Worm (Caenorhabditis elegans) whole organism, L3 larva: ENCODE measurements around the gene fbxa-9.

Experiments used
- ZK546.5 ChIP-seq: sonication (generic microtip); optimal IDR thresholded peaks from 2 replicates; lab custom pipeline; 2017; ENCODE audit warnings: missing biosample characterization, missing genetic modification characterization
- aly-2 ChIP-seq: fragments of 150-350 bp; optimal IDR thresholded peaks from 2 replicates; lab custom pipeline; 2014; ENCODE audit warnings: missing biosample characterization, missing genetic modification characterization
- ceh-28 ChIP-seq: fragments of 150-350 bp; optimal IDR thresholded peaks from 2 replicates; lab custom pipeline; 2014; ENCODE audit warnings: missing biosample characterization, missing genetic modification reagents, missing genetic modification characterization
- ceh-82 ChIP-seq: fragments of 150-350 bp; optimal IDR thresholded peaks from 2 replicates; lab custom pipeline; 2014; ENCODE audit warnings: missing biosample characterization, missing genetic modification characterization
- ceh-9 ChIP-seq: sonication (generic microtip); optimal IDR thresholded peaks from 2 replicates; lab custom pipeline; 2018; ENCODE audit warnings: missing biosample characterization, missing genetic modification characterization
- egl-27 ChIP-seq: sonication (generic microtip); optimal IDR thresholded peaks from 4 replicates; lab custom pipeline; 2017; ENCODE audit warnings: missing biosample characterization, missing genetic modification reagents, missing genetic modification characterization
- elt-1 ChIP-seq: fragments of 150-350 bp; optimal IDR thresholded peaks from 2 replicates; lab custom pipeline; 2014; ENCODE audit warnings: missing biosample characterization, missing genetic modification characterization
- elt-2 ChIP-seq: sonication (generic microtip); optimal IDR thresholded peaks from 2 replicates; lab custom pipeline; 2016; ENCODE audit warnings: missing genetic modification reagents, mild to moderate bottlenecking, missing genetic modification characterization, missing compliant biosample characterization
- elt-3 ChIP-seq, 3 experiments: fragments of 150-350 bp in 1 of 3; sonication (generic microtip) in 2 of 3; optimal IDR thresholded peaks; 2 replicates in 2 of 3; 4 replicates in 1 of 3; lab custom pipeline; 2014 to 2017; ENCODE audit warnings: missing biosample characterization in 3 of 3, missing genetic modification characterization in 3 of 3
- eor-1 ChIP-seq, 2 experiments: fragments of 150-350 bp; optimal IDR thresholded peaks; 2 replicates each; lab custom pipeline; 2014 to 2018; ENCODE audit warnings: missing biosample characterization in 2 of 2, missing genetic modification characterization in 2 of 2
- fkh-2 ChIP-seq: fragments of 150-350 bp; optimal IDR thresholded peaks from 2 replicates; lab custom pipeline; 2014; ENCODE audit warnings: missing biosample characterization, missing genetic modification reagents, missing genetic modification characterization
- hmg-11 ChIP-seq: sonication (generic microtip); optimal IDR thresholded peaks from 2 replicates; lab custom pipeline; 2016; ENCODE audit warnings: missing genetic modification characterization, missing compliant biosample characterization
- jun-1 ChIP-seq: fragments of 150-350 bp; optimal IDR thresholded peaks from 2 replicates; lab custom pipeline; 2014; ENCODE audit warnings: missing biosample characterization, missing genetic modification reagents, missing genetic modification characterization
- lin-15B ChIP-seq: fragments of 150-350 bp; optimal IDR thresholded peaks from 2 replicates; lab custom pipeline; 2014; ENCODE audit warnings: missing biosample characterization, missing genetic modification characterization
- lin-39 ChIP-seq: fragments of 150-350 bp; optimal IDR thresholded peaks from 2 replicates; lab custom pipeline; 2018; ENCODE audit warnings: missing biosample characterization, missing genetic modification reagents, missing genetic modification characterization
- lsy-12 ChIP-seq: sonication (generic microtip); optimal IDR thresholded peaks from 2 replicates; lab custom pipeline; 2016; ENCODE audit warnings: mild to moderate bottlenecking, missing genetic modification characterization, missing compliant biosample characterization
- mml-1 ChIP-seq: fragments of 150-350 bp; sonication (generic microtip); optimal IDR thresholded peaks from 3 replicates; lab custom pipeline; 2014; ENCODE audit warnings: missing biosample characterization, missing genetic modification characterization
- nfya-1 ChIP-seq: sonication (generic microtip); optimal IDR thresholded peaks from 2 replicates; lab custom pipeline; 2017; ENCODE audit warnings: missing genetic modification characterization, mild to moderate bottlenecking, missing compliant biosample characterization, antibody characterized with exemption, moderate library complexity; ENCODE audit not compliant: insufficient read depth
- nhr-11 ChIP-seq: fragments of 150-350 bp; optimal IDR thresholded peaks from 2 replicates; lab custom pipeline; 2014; ENCODE audit warnings: missing biosample characterization, missing genetic modification characterization
- nhr-23 ChIP-seq: fragments of 150-350 bp; optimal IDR thresholded peaks from 2 replicates; lab custom pipeline; 2014; ENCODE audit warnings: missing biosample characterization, missing genetic modification reagents, missing genetic modification characterization
- nhr-237 ChIP-seq: fragments of 150-350 bp; optimal IDR thresholded peaks from 2 replicates; lab custom pipeline; 2014; ENCODE audit warnings: missing biosample characterization, missing genetic modification characterization
- nhr-28 ChIP-seq: fragments of 150-350 bp; optimal IDR thresholded peaks from 2 replicates; lab custom pipeline; 2014; ENCODE audit warnings: missing biosample characterization, missing genetic modification characterization
- nhr-77 ChIP-seq: fragments of 150-350 bp; optimal IDR thresholded peaks from 2 replicates; lab custom pipeline; 2014; ENCODE audit warnings: missing biosample characterization, missing genetic modification characterization
- pqm-1 ChIP-seq: fragments of 150-350 bp; optimal IDR thresholded peaks from 2 replicates; lab custom pipeline; 2017; ENCODE audit warnings: missing biosample characterization, missing genetic modification characterization, inconsistent platforms
- skn-1 ChIP-seq: fragments of 150-350 bp; optimal IDR thresholded peaks from 2 replicates; lab custom pipeline; 2014; ENCODE audit warnings: missing biosample characterization, missing genetic modification characterization
- snpc-4 ChIP-seq: fragments of 150-350 bp; optimal IDR thresholded peaks from 2 replicates; lab custom pipeline; 2014; ENCODE audit warnings: missing biosample characterization, missing genetic modification characterization
- tbx-2 ChIP-seq: sonication (generic microtip); optimal IDR thresholded peaks from 2 replicates; lab custom pipeline; 2016; ENCODE audit warnings: mild to moderate bottlenecking, missing genetic modification characterization, missing compliant biosample characterization
- zag-1 ChIP-seq: fragments of 150-350 bp; optimal IDR thresholded peaks from 2 replicates; lab custom pipeline; 2014; ENCODE audit warnings: missing biosample characterization, missing genetic modification characterization
- ztf-11 ChIP-seq: fragments of 150-350 bp; optimal IDR thresholded peaks from 2 replicates; lab custom pipeline; 2014; ENCODE audit warnings: missing biosample characterization, missing genetic modification characterization

The fbxa-9 gene

ce11 chrIII:2314678-2315077 lies 48.2 kb downstream of the fbxa-9 start:
- TF ChIP-seq ceh-82 (tag; lab: Kevin White, UChicago): no peak
- TF ChIP-seq hmg-11 (tag; lab: Kevin White, UChicago): no peak
- no peak for TF ChIP-seq mml-1 (tag; lab: Kevin White, UChicago)
- TF ChIP-seq nhr-237: no peak
- no peak for TF ChIP-seq eor-1 (tag; optimal IDR thresholded peaks at IDR 0.05; lab: Kevin White, UChicago)
- no peak for TF ChIP-seq skn-1 (tag; lab: Kevin White, UChicago)
- TF ChIP-seq nfya-1 (tag; lab: Kevin White, UChicago): no peak
- no peak for TF ChIP-seq snpc-4 (tag; lab: Kevin White, UChicago)
- TF ChIP-seq fkh-2 (tag; lab: Kevin White, UChicago): no peak
- no peak for TF ChIP-seq ZK546.5 (tag; lab: Kevin White, UChicago)
- no peak for TF ChIP-seq lin-39
- TF ChIP-seq elt-2 (tag; lab: Kevin White, UChicago): no peak
- no peak for TF ChIP-seq nhr-77 (tag; lab: Kevin White, UChicago)
- no peak for TF ChIP-seq nhr-11 (tag; lab: Kevin White, UChicago)
- no peak for TF ChIP-seq ceh-28 (tag; lab: Kevin White, UChicago)
- no peak for TF ChIP-seq aly-2 (tag; lab: Kevin White, UChicago)
- TF ChIP-seq lin-15B (tag; lab: Kevin White, UChicago): no peak

ce11 chrIII:2316439-2316838 lies 50.0 kb downstream of the fbxa-9 start:
- TF ChIP-seq lsy-12 (tag; lab: Kevin White, UChicago) (no peak), nhr-23 (tag; lab: Kevin White, UChicago) (no peak), jun-1 (tag; lab: Kevin White, UChicago) (no peak), egl-27 (tag; lab: Kevin White, UChicago) (no peak), ztf-11 (tag; lab: Kevin White, UChicago) (no peak), nhr-77 (tag; lab: Kevin White, UChicago) (no peak), zag-1 (no peak), eor-1 (tag; optimal IDR thresholded peaks at IDR 0.05; lab: Kevin White, UChicago) (no peak), pqm-1 (tag; lab: Kevin White, UChicago) (no peak), ceh-28 (tag; lab: Kevin White, UChicago) (no peak), nhr-28 (tag; lab: Kevin White, UChicago) (no peak), tbx-2 (tag; lab: Kevin White, UChicago) (no peak), elt-1 (tag; lab: Kevin White, UChicago) (no peak), ceh-9 (no peak), ceh-82 (tag; lab: Kevin White, UChicago) (no peak), elt-3 (tag; optimal IDR thresholded peaks at IDR 0.05; lab: Kevin White, UChicago) (no peak)
